Fruit fly (Drosophila melanogaster) whole organism, embryonic: ENCODE results near the gene CG9919.
A peak's percentile ranks its signal among the peaks of the same experiment; 100 is the strongest.

Experiments used
- ATbp ChIP-seq: fragments of 200-800 bp; sonication (Bioruptor generic); optimal IDR thresholded peaks from 2 replicates; lab custom pipeline; 2017; ENCODE audit warnings: missing biosample characterization, mild to moderate bottlenecking, missing genetic modification characterization, missing genetic modification reagents
- Aef1 ChIP-seq: fragments of 200-800 bp; sonication (Bioruptor generic); IDR thresholded peaks from 3 replicates; pipeline ENCODE4 v1.3.6; 2022; ENCODE audit warnings: missing biosample characterization, missing genetic modification characterization
- Asciz ChIP-seq: fragments of 200-800 bp; sonication (Bioruptor generic); optimal IDR thresholded peaks from 2 replicates; lab custom pipeline; 2017; ENCODE audit warnings: missing biosample characterization, mild to moderate bottlenecking, missing genetic modification characterization, missing genetic modification reagents
- B-H2 ChIP-seq: fragments of 200-800 bp; sonication (Bioruptor generic); optimal IDR thresholded peaks from 2 replicates; lab custom pipeline; 2018; ENCODE audit warnings: missing biosample characterization, mild to moderate bottlenecking, missing genetic modification characterization
- CG10565 ChIP-seq: fragments of 200-800 bp; sonication (Bioruptor generic); optimal IDR thresholded peaks from 3 replicates; lab custom pipeline; 2016; ENCODE audit warnings: missing biosample characterization, mild to moderate bottlenecking, missing genetic modification characterization
- CG10979 ChIP-seq: fragments of 200-800 bp; sonication (Bioruptor generic); optimal IDR thresholded peaks from 2 replicates; lab custom pipeline; 2018; ENCODE audit warnings: missing biosample characterization, mild to moderate bottlenecking, missing genetic modification characterization, moderate library complexity
- CG11696 ChIP-seq: fragments of 200-800 bp; sonication (Bioruptor generic); IDR thresholded peaks from 2 replicates; pipeline ENCODE4 v1.3.6; 2022; ENCODE audit warnings: missing biosample characterization, missing genetic modification characterization
- CG13287 ChIP-seq: fragments of 200-800 bp; sonication (Bioruptor generic); IDR thresholded peaks from 2 replicates; pipeline ENCODE4 v1.3.6; 2022; ENCODE audit warnings: missing biosample characterization, missing genetic modification characterization; ENCODE audit not compliant: partially characterized antibody
- CG14860 ChIP-seq: fragments of 200-800 bp; sonication (Bioruptor generic); IDR thresholded peaks from 3 replicates; pipeline ENCODE4 v1.3.6; 2022; ENCODE audit warnings: missing biosample characterization, missing genetic modification characterization; ENCODE audit not compliant: partially characterized antibody
- CG1792 ChIP-seq: fragments of 200-800 bp; sonication (Bioruptor generic); optimal IDR thresholded peaks from 2 replicates; lab custom pipeline; 2016; ENCODE audit warnings: missing biosample characterization, missing genetic modification characterization
- CG2199 ChIP-seq: fragments of 200-800 bp; sonication (Bioruptor generic); IDR thresholded peaks from 3 replicates; pipeline ENCODE4 v1.3.6; 2022; ENCODE audit warnings: missing biosample characterization, missing genetic modification characterization
- CG2202 ChIP-seq: fragments of 200-800 bp; sonication (Bioruptor generic); optimal IDR thresholded peaks from 2 replicates; lab custom pipeline; 2018; ENCODE audit warnings: missing biosample characterization, mild to moderate bottlenecking, missing genetic modification characterization
- CG3065 ChIP-seq: fragments of 200-800 bp; sonication (Bioruptor generic); optimal IDR thresholded peaks from 2 replicates; lab custom pipeline; 2016; ENCODE audit warnings: missing biosample characterization, missing genetic modification characterization
- CG33557 ChIP-seq: fragments of 200-800 bp; sonication (Bioruptor generic); optimal IDR thresholded peaks from 2 replicates; lab custom pipeline; 2019; ENCODE audit warnings: missing biosample characterization, mild to moderate bottlenecking, missing genetic modification characterization, moderate library complexity
- CG34224 ChIP-seq: fragments of 200-800 bp; sonication (Bioruptor generic); IDR thresholded peaks from 3 replicates; pipeline ENCODE4 v1.3.6; 2022; ENCODE audit warnings: missing biosample characterization, missing genetic modification characterization; ENCODE audit not compliant: partially characterized antibody
- CG34376 ChIP-seq: fragments of 200-800 bp; sonication (Bioruptor generic); optimal IDR thresholded peaks from 2 replicates; lab custom pipeline; 2018; ENCODE audit warnings: missing biosample characterization, mild to moderate bottlenecking, missing genetic modification characterization
- CG3847 ChIP-seq: fragments of 200-800 bp; sonication (Bioruptor generic); IDR thresholded peaks from 2 replicates; pipeline ENCODE4 v1.3.6; 2022; ENCODE audit warnings: missing biosample characterization, missing genetic modification characterization
- CG4328 ChIP-seq: fragments of 200-800 bp; sonication (Bioruptor generic); optimal IDR thresholded peaks from 3 replicates; lab custom pipeline; 2017; ENCODE audit warnings: missing biosample characterization, missing genetic modification reagents, missing genetic modification characterization
- CG5180 ChIP-seq: fragments of 200-800 bp; sonication (Bioruptor generic); optimal IDR thresholded peaks from 3 replicates; lab custom pipeline; 2017; ENCODE audit warnings: missing biosample characterization, missing genetic modification characterization, mild to moderate bottlenecking, moderate library complexity, missing genetic modification reagents
- CG6254 ChIP-seq: fragments of 200-800 bp; sonication (Bioruptor generic); optimal IDR thresholded peaks from 3 replicates; lab custom pipeline; 2017; ENCODE audit warnings: mild to moderate bottlenecking, missing biosample characterization, missing genetic modification reagents, missing genetic modification characterization
- CG7372 ChIP-seq: fragments of 200-800 bp; sonication (Bioruptor generic); IDR thresholded peaks from 2 replicates; pipeline ENCODE4 v1.3.6; 2022; ENCODE audit warnings: missing biosample characterization, missing genetic modification characterization
- CG8281 ChIP-seq: fragments of 200-800 bp; sonication (Bioruptor generic); optimal IDR thresholded peaks from 2 replicates; lab custom pipeline; 2018; ENCODE audit warnings: missing biosample characterization, mild to moderate bottlenecking, missing genetic modification characterization, moderate library complexity
- Deaf1 ChIP-seq: fragments of 200-800 bp; optimal IDR thresholded peaks from 3 replicates; lab custom pipeline; 2019; ENCODE audit warnings: missing biosample characterization, mild to moderate bottlenecking, missing genetic modification characterization, moderate library complexity
- Drgx ChIP-seq: fragments of 200-800 bp; sonication (Bioruptor generic); IDR thresholded peaks from 2 replicates; pipeline ENCODE4 v1.3.6; 2022; ENCODE audit warnings: missing biosample characterization, missing genetic modification characterization
- HLH3B ChIP-seq: fragments of 200-800 bp; sonication (Bioruptor generic); IDR thresholded peaks from 2 replicates; pipeline ENCODE4 v1.3.6; 2022; ENCODE audit warnings: missing biosample characterization, missing genetic modification characterization
- HmgZ ChIP-seq: fragments of 200-800 bp; sonication (Bioruptor generic); optimal IDR thresholded peaks from 2 replicates; lab custom pipeline; 2018; ENCODE audit warnings: missing biosample characterization, mild to moderate bottlenecking, missing genetic modification characterization
- Hr78 ChIP-seq, 2 experiments: fragments of 200-800 bp in 1 of 2; fragments of >200 bp in 1 of 2; sonication (Bioruptor generic) in 1 of 2; optimal IDR thresholded peaks; 2 replicates each; lab custom pipeline; 2017 to 2019; ENCODE audit warnings: missing biosample characterization in 2 of 2, missing genetic modification characterization in 2 of 2, mild to moderate bottlenecking in 1 of 2, moderate library complexity in 1 of 2
- Lpt ChIP-seq: fragments of >200 bp; optimal IDR thresholded peaks from 2 replicates; lab custom pipeline; 2018; ENCODE audit warnings: missing biosample characterization, missing genetic modification characterization
- NC2β ChIP-seq: fragments of 200-800 bp; sonication (Bioruptor generic); optimal IDR thresholded peaks from 2 replicates; lab custom pipeline; 2016; ENCODE audit warnings: missing biosample characterization, missing genetic modification characterization
- Sry-β ChIP-seq: fragments of 200-800 bp; sonication (Bioruptor generic); optimal IDR thresholded peaks from 2 replicates; lab custom pipeline; 2018; ENCODE audit warnings: missing biosample characterization, mild to moderate bottlenecking, missing genetic modification characterization, moderate library complexity
- Vsx1 ChIP-seq: fragments of 200-800 bp; sonication (Bioruptor generic); optimal IDR thresholded peaks from 2 replicates; lab custom pipeline; 2017; ENCODE audit warnings: missing biosample characterization, mild to moderate bottlenecking, missing genetic modification characterization, missing genetic modification reagents
- abd-A ChIP-seq: fragments of 200-800 bp; sonication (Bioruptor generic); optimal IDR thresholded peaks from 3 replicates; lab custom pipeline; 2019; ENCODE audit warnings: missing biosample characterization, mild to moderate bottlenecking, missing genetic modification characterization, moderate library complexity
- cg ChIP-seq: fragments of 200-800 bp; sonication (Bioruptor generic); optimal IDR thresholded peaks from 3 replicates; lab custom pipeline; 2019; ENCODE audit warnings: missing biosample characterization, mild to moderate bottlenecking, missing genetic modification characterization, moderate library complexity
- chinmo ChIP-seq: fragments of 200-800 bp; sonication (Bioruptor generic); IDR thresholded peaks from 4 replicates; pipeline ENCODE4 v1.3.6; 2022; ENCODE audit warnings: missing biosample characterization, missing genetic modification characterization; ENCODE audit not compliant: partially characterized antibody
- crol ChIP-seq: fragments of 200-800 bp; sonication (Bioruptor generic); IDR thresholded peaks from 2 replicates; pipeline ENCODE4 v1.3.6; 2022; ENCODE audit warnings: missing biosample characterization, missing genetic modification characterization
- emc ChIP-seq: fragments of 200-800 bp; sonication (Bioruptor generic); optimal IDR thresholded peaks from 2 replicates; lab custom pipeline; 2016; ENCODE audit warnings: missing biosample characterization, missing genetic modification characterization
- ems ChIP-seq: fragments of 200-800 bp; sonication (Bioruptor generic); optimal IDR thresholded peaks from 3 replicates; lab custom pipeline; 2016; ENCODE audit warnings: missing biosample characterization, missing genetic modification characterization
- eve ChIP-seq, 2 experiments: fragments of >200 bp; optimal IDR thresholded peaks; 2 replicates each; lab custom pipeline; 2017; ENCODE audit warnings: missing biosample characterization in 2 of 2, missing genetic modification characterization in 2 of 2
- gem ChIP-seq: fragments of 200-800 bp; sonication (Bioruptor generic); optimal IDR thresholded peaks from 2 replicates; lab custom pipeline; 2019; ENCODE audit warnings: missing biosample characterization, mild to moderate bottlenecking, missing genetic modification characterization, moderate library complexity
- kah ChIP-seq: fragments of 200-800 bp; sonication (Bioruptor generic); optimal IDR thresholded peaks from 2 replicates; lab custom pipeline; 2018; ENCODE audit warnings: missing biosample characterization, mild to moderate bottlenecking, missing genetic modification characterization
- knrl ChIP-seq: fragments of 200-800 bp; sonication (Bioruptor generic); IDR thresholded peaks from 3 replicates; pipeline ENCODE4 v1.3.6; 2022; ENCODE audit warnings: missing biosample characterization, missing genetic modification characterization; ENCODE audit not compliant: partially characterized antibody
- nom ChIP-seq: fragments of 200-800 bp; sonication (Bioruptor generic); optimal IDR thresholded peaks from 2 replicates; lab custom pipeline; 2017; ENCODE audit warnings: missing biosample characterization, missing genetic modification characterization, mild to moderate bottlenecking, moderate library complexity, missing genetic modification reagents
- onecut ChIP-seq: fragments of 200-800 bp; sonication (Bioruptor generic); IDR thresholded peaks from 2 replicates; pipeline ENCODE4 v1.3.6; 2022; ENCODE audit warnings: missing biosample characterization, missing genetic modification characterization
- pros ChIP-seq: fragments of 200-800 bp; sonication (Bioruptor generic); optimal IDR thresholded peaks from 3 replicates; lab custom pipeline; 2019; ENCODE audit warnings: missing biosample characterization, mild to moderate bottlenecking, missing genetic modification characterization, moderate library complexity
- unc-4 ChIP-seq: fragments of 200-800 bp; sonication (Bioruptor generic); IDR thresholded peaks from 2 replicates; pipeline ENCODE4 v1.3.6; 2022; ENCODE audit warnings: missing biosample characterization, missing genetic modification characterization; ENCODE audit not compliant: partially characterized antibody
- vnd ChIP-seq: fragments of 200-800 bp; sonication (Bioruptor generic); IDR thresholded peaks from 3 replicates; pipeline ENCODE4 v1.3.6; 2022; ENCODE audit warnings: missing biosample characterization, missing genetic modification characterization; ENCODE audit not compliant: partially characterized antibody
- zfh2 ChIP-seq: fragments of 200-800 bp; sonication (Bioruptor generic); optimal IDR thresholded peaks from 2 replicates; lab custom pipeline; 2016; ENCODE audit warnings: missing biosample characterization, missing genetic modification characterization

Gene CG9919

dm6 chrX:16372492-16373350, 42.2 kb upstream of the CG9919 start, which contains the start of gene Fur2:
Fur2 (plus strand) TSS chrX:16373086.
- TF ChIP-seq emc (GFP tag; lab: Kevin White, UChicago) (no peak), zfh2 (GFP tag; lab: Kevin White, UChicago) (no peak), CG34376 (GFP tag; lab: Kevin White, UChicago) (peak; percentile 27), NC2β (GFP tag; lab: Kevin White, UChicago) (no peak), crol (GFP tag; lab: Robert Waterston, UW) (no peak), Asciz (no peak), HLH3B (no peak), CG1792 (GFP tag; lab: Kevin White, UChicago) (no peak), CG10979 (tag; lab: Kevin White, UChicago) (no peak), CG33557 (GFP tag; lab: Kevin White, UChicago) (no peak), eve (GFP tag; optimal IDR thresholded peaks at IDR 0.05; lab: Kevin White, UChicago) (peak in 1 of 2 experiments; percentile 45), Hr78 (GFP tag; optimal IDR thresholded peaks at IDR 0.05; lab: Kevin White, UChicago) (no peak), CG13287 (0 out of 2 replicates have a peak, but pooled peaks have one; percentile 34), vnd (no peak), CG11696 (no peak), nom (GFP tag; lab: Kevin White, UChicago) (peak; percentile 49), CG4328 (GFP tag; lab: Kevin White, UChicago) (no peak), CG8281 (tag; lab: Kevin White, UChicago) (peak; percentile 52), chinmo (GFP tag; lab: Robert Waterston, UW) (peak; percentile 87; the same call in 1 of the 4 replicates), gem (tag; lab: Kevin White, UChicago) (no peak), CG3065 (no peak), ATbp (GFP tag; lab: Kevin White, UChicago) (no peak), unc-4 (GFP tag; lab: Robert Waterston, UW) (0 out of 2 replicates have a peak, but pooled peaks have one; percentile 10), CG3847 (GFP tag; lab: Robert Waterston, UW) (no peak), Deaf1 (tag; lab: Kevin White, UChicago) (peak; percentile 79), cg (GFP tag; lab: Kevin White, UChicago) (peak; percentile 63), abd-A (peak; percentile 53), knrl (GFP tag; lab: Robert Waterston, UW) (no peak), CG34224 (GFP tag; lab: Robert Waterston, UW) (peak; percentile 35; the same call in 1 of the 3 replicates), B-H2 (GFP tag; lab: Kevin White, UChicago) (peak; percentile 7), Lpt (GFP tag; lab: Kevin White, UChicago) (no peak), Drgx (GFP tag; lab: Robert Waterston, UW) (peak; percentile 41; the same call in 1 of the 2 replicates), pros (GFP tag; lab: Kevin White, UChicago) (peak; percentile 50), CG2199 (GFP tag; lab: Robert Waterston, UW) (0 out of 3 replicates have a peak, but pooled peaks have one; percentile 59), Aef1 (GFP tag; lab: Robert Waterston, UW) (no peak), Vsx1 (GFP tag; lab: Kevin White, UChicago) (no peak), CG10565 (GFP tag; lab: Kevin White, UChicago) (no peak), kah (GFP tag; lab: Kevin White, UChicago) (no peak), CG5180 (GFP tag; lab: Kevin White, UChicago) (peak; percentile 75), CG7372 (GFP tag; lab: Robert Waterston, UW) (no peak), HmgZ (tag; lab: Kevin White, UChicago) (no peak), CG6254 (no peak), ems (GFP tag; lab: Kevin White, UChicago) (no peak), CG14860 (GFP tag; lab: Robert Waterston, UW) (no peak), onecut (GFP tag; lab: Robert Waterston, UW) (peak; percentile 18; the same call in 1 of the 2 replicates), Sry-β (no peak), CG2202 (no peak)
